Fruit fly (Drosophila melanogaster) whole organism, wandering third instar larva: Measurements from ENCODE around the gene Hsp70Ba.

Experiments used
- Abd-B ChIP-seq: fragments of >200 bp; optimal IDR thresholded peaks from 2 replicates; lab custom pipeline; 2017; ENCODE audit warnings: missing biosample characterization, missing genetic modification characterization
- CG9705 ChIP-seq: fragments of 200-800 bp; sonication (Bioruptor generic); optimal IDR thresholded peaks from 2 replicates; lab custom pipeline; 2018; ENCODE audit warnings: missing biosample characterization, mild to moderate bottlenecking, missing genetic modification characterization
- CrebA ChIP-seq: fragments of 200-800 bp; sonication (Bioruptor generic); optimal IDR thresholded peaks from 2 replicates; lab custom pipeline; 2016; ENCODE audit warnings: missing biosample characterization, mild to moderate bottlenecking, missing genetic modification characterization, borderline replicate concordance
- Dif ChIP-seq: fragments of 200-275, 200-300 bp; sonication (Bioruptor generic); optimal IDR thresholded peaks from 2 replicates; lab custom pipeline; 2018; ENCODE audit warnings: missing biosample characterization, missing genetic modification characterization; ENCODE audit not compliant: partially characterized antibody
- GATAd ChIP-seq: sonication (Bioruptor generic); optimal IDR thresholded peaks from 2 replicates; lab custom pipeline; 2016; ENCODE audit warnings: missing biosample characterization, missing genetic modification characterization
- HLH106 ChIP-seq: fragments of 200-800 bp; optimal IDR thresholded peaks from 3 replicates; lab custom pipeline; 2019; ENCODE audit warnings: missing biosample characterization, mild to moderate bottlenecking, missing genetic modification characterization, moderate library complexity
- Hnf4 ChIP-seq: fragments of 200-800 bp; sonication (Bioruptor generic); optimal IDR thresholded peaks from 2 replicates; lab custom pipeline; 2016; ENCODE audit warnings: missing biosample characterization, mild to moderate bottlenecking, missing genetic modification characterization
- Hr78 ChIP-seq: fragments of >200 bp; optimal IDR thresholded peaks from 2 replicates; lab custom pipeline; 2017; ENCODE audit warnings: missing biosample characterization, missing genetic modification characterization
- Hr83 ChIP-seq: fragments of 200-300 bp; sonication (Bioruptor generic); optimal IDR thresholded peaks from 2 replicates; lab custom pipeline; 2016; ENCODE audit warnings: missing biosample characterization, mild to moderate bottlenecking, missing genetic modification characterization, moderate library complexity; ENCODE audit not compliant: poor library complexity, severe bottlenecking
- Jra ChIP-seq: sonication (Bioruptor generic); optimal IDR thresholded peaks from 2 replicates; lab custom pipeline; 2016; ENCODE audit warnings: missing biosample characterization, missing genetic modification characterization
- Mio ChIP-seq: sonication (Bioruptor generic); optimal IDR thresholded peaks from 2 replicates; lab custom pipeline; 2016; ENCODE audit warnings: missing biosample characterization, missing genetic modification characterization
- Myc ChIP-seq: fragments of >200 bp; optimal IDR thresholded peaks from 2 replicates; lab custom pipeline; 2017
- N ChIP-seq: fragments of >200 bp; optimal IDR thresholded peaks from 2 replicates; lab custom pipeline; 2018; ENCODE audit warnings: missing biosample characterization, missing external identifiers, missing genetic modification characterization
- Rel ChIP-seq, 2 experiments: fragments of 200-800 bp; sonication (Bioruptor generic) in 1 of 2; optimal IDR thresholded peaks; 2 replicates in 1 of 2; 3 replicates in 1 of 2; lab custom pipeline; 2016 to 2019; ENCODE audit warnings: mild to moderate bottlenecking in 2 of 2, missing biosample characterization in 2 of 2, missing genetic modification characterization in 2 of 2, moderate library complexity in 1 of 2
- Sp1 ChIP-seq: fragments of 200-800 bp; sonication (Bioruptor generic); optimal IDR thresholded peaks from 3 replicates; lab custom pipeline; 2019; ENCODE audit warnings: missing biosample characterization, mild to moderate bottlenecking, missing genetic modification characterization, moderate library complexity
- Vsx2 ChIP-seq: fragments of 200-300, 225-300 bp; sonication (Bioruptor generic); optimal IDR thresholded peaks from 2 replicates; lab custom pipeline; 2018; ENCODE audit warnings: missing biosample characterization, missing genetic modification characterization; ENCODE audit not compliant: partially characterized antibody
- br ChIP-seq: fragments of 200-800 bp; sonication (Bioruptor generic); optimal IDR thresholded peaks from 2 replicates; lab custom pipeline; 2016; ENCODE audit warnings: missing biosample characterization, missing genetic modification characterization
- brk ChIP-seq: fragments of 200-800 bp; sonication (Bioruptor generic); optimal IDR thresholded peaks from 2 replicates; lab custom pipeline; 2016; ENCODE audit warnings: missing biosample characterization, mild to moderate bottlenecking, missing genetic modification characterization
- dl ChIP-seq, 2 experiments: fragments of 175-275, 200-275 bp in 1 of 2; fragments of 200-275 bp in 1 of 2; sonication (Bioruptor generic); optimal IDR thresholded peaks; lab custom pipeline; 2018; ENCODE audit warnings: mild to moderate bottlenecking in 2 of 2, missing biosample characterization in 2 of 2, missing genetic modification characterization in 2 of 2, moderate library complexity in 2 of 2; ENCODE audit not compliant: partially characterized antibody in 2 of 2, insufficient read depth in 1 of 2
- dmrt93B ChIP-seq: fragments of 200-800 bp; sonication (Bioruptor generic); optimal IDR thresholded peaks from 2 replicates; lab custom pipeline; 2018; ENCODE audit warnings: missing biosample characterization, mild to moderate bottlenecking, missing genetic modification characterization
- dsf ChIP-seq: sonication (Bioruptor generic); optimal IDR thresholded peaks from 2 replicates; lab custom pipeline; 2016; ENCODE audit warnings: missing biosample characterization, missing genetic modification characterization, borderline replicate concordance
- ey ChIP-seq: fragments of 200-800 bp; sonication (Bioruptor generic); optimal IDR thresholded peaks from 2 replicates; lab custom pipeline; 2016; ENCODE audit warnings: missing biosample characterization, missing genetic modification characterization
- foxo ChIP-seq, 2 experiments: fragments of 200-800 bp; sonication (Bioruptor generic); optimal IDR thresholded peaks; 2 replicates in 1 of 2; 3 replicates in 1 of 2; lab custom pipeline; 2016 to 2017; ENCODE audit warnings: missing biosample characterization in 2 of 2, missing genetic modification characterization in 2 of 2
- fru ChIP-seq: fragments of 200-800 bp; sonication (Bioruptor generic); optimal IDR thresholded peaks from 3 replicates; lab custom pipeline; 2016; ENCODE audit warnings: missing biosample characterization, mild to moderate bottlenecking, missing genetic modification characterization
- h ChIP-seq: fragments of 200-800 bp; sonication (Bioruptor generic); optimal IDR thresholded peaks from 3 replicates; lab custom pipeline; 2016; ENCODE audit warnings: missing biosample characterization, mild to moderate bottlenecking, missing genetic modification characterization
- jim ChIP-seq: fragments of 175-275, 200-325 bp; sonication (Bioruptor generic); optimal IDR thresholded peaks from 2 replicates; lab custom pipeline; 2016; ENCODE audit warnings: missing biosample characterization, mild to moderate bottlenecking, missing genetic modification characterization
- lola ChIP-seq: fragments of >200 bp; optimal IDR thresholded peaks from 2 replicates; lab custom pipeline; 2017; ENCODE audit warnings: missing biosample characterization, missing genetic modification characterization
- pan ChIP-seq: fragments of >200 bp; optimal IDR thresholded peaks from 2 replicates; lab custom pipeline; 2017
- psq ChIP-seq: fragments of 200-800 bp; sonication (Bioruptor generic); optimal IDR thresholded peaks from 3 replicates; lab custom pipeline; 2017; ENCODE audit warnings: missing biosample characterization, mild to moderate bottlenecking, missing genetic modification characterization, moderate library complexity
- rgr ChIP-seq: fragments of 200-800 bp; sonication (Bioruptor generic); optimal IDR thresholded peaks from 3 replicates; lab custom pipeline; 2016; ENCODE audit warnings: missing biosample characterization, mild to moderate bottlenecking, missing genetic modification characterization
- sage ChIP-seq: fragments of 200-800 bp; sonication (Bioruptor generic); optimal IDR thresholded peaks from 2 replicates; lab custom pipeline; 2016; ENCODE audit warnings: missing biosample characterization, mild to moderate bottlenecking, missing genetic modification characterization
- sv ChIP-seq: fragments of 200-800 bp; sonication (Bioruptor generic); optimal IDR thresholded peaks from 3 replicates; lab custom pipeline; 2016; ENCODE audit warnings: missing biosample characterization, missing genetic modification characterization
- woc ChIP-seq: sonication (Bioruptor generic); optimal IDR thresholded peaks from 2 replicates; lab custom pipeline; 2016; ENCODE audit warnings: missing biosample characterization, mild to moderate bottlenecking, missing genetic modification characterization

Gene Hsp70Ba

DNA sequence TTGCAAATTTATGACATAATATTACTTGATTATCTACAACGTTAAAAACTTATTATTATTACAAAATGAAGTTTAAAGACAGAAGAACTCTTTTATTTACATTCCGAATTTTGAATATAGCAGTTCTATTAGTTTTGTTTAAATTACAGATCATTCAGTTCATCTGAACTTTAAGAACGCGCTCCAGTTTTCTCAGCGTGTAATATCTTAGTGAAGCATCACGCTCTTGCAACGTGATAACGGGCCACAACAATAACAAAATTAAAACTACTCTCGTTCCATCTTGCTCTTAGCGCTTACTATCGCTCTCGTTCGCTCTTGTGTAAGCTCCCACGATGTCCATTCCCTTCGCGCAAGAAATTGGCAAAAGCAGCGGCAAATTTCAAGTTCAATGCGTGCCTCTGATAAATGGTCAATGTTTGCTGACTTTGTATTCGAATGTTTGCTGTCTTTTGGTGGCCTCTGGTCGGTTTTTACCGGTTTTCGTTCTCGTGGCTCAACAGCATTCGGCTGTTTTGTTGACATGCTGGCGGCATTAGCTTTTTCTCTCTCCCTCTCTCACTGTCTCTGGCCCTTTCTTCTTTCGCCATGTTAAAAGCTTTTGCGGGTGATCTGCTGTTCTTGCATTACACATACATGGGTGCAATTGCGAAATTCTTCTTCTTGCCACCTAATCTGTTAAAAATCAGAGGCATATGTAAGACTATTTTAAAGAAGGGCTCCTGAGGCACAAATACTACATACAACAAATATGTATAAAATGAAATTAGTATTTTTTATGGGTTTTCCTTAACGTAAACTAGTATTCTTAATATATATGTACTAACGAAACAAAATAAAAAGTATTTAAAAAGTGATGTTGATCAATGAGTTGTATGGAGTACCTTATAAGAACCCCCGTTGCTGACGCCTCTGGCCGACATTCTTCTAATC is 24.7 kb downstream of the Hsp70Ba start (continued):
- TF ChIP-seq CrebA (GFP tag; lab: Kevin White, UChicago) (no peak), fru (GFP tag; lab: Kevin White, UChicago) (peak; percentile 77), Vsx2 (GFP tag; lab: Kevin White, UChicago) (no peak), psq (GFP tag; lab: Kevin White, UChicago) (peak; percentile 72), CG9705 (GFP tag; lab: Kevin White, UChicago) (peak; percentile 45), lola (no peak), ey (GFP tag; lab: Kevin White, UChicago) (peak; percentile 68), Jra (GFP tag; lab: Kevin White, UChicago) (peak; percentile 63), Abd-B (no peak), h (GFP tag; lab: Kevin White, UChicago) (peak; percentile 90)
- TF ChIP-seq, all 38 proteins: peak for 20

dm6 chr3R:12441008-12441606 is 26.5 kb downstream of the Hsp70Ba start:
- TF ChIP-seq Dif (GFP tag; lab: Kevin White, UChicago) (peak; percentile 11), Hr83 (GFP tag; lab: Kevin White, UChicago) (peak; percentile 55), woc (GFP tag; lab: Kevin White, UChicago) (peak; percentile 19), Hnf4 (GFP tag; lab: Kevin White, UChicago) (peak; percentile 1), Rel (GFP tag; optimal IDR thresholded peaks at IDR 0.05; lab: Kevin White, UChicago) (no peak), Rel (tag; optimal IDR thresholded peaks at IDR 0.05; lab: Kevin White, UChicago) (peak; percentile 95), h (GFP tag; lab: Kevin White, UChicago) (peak; percentile 63), foxo (GFP tag; optimal IDR thresholded peaks at IDR 0.05; lab: Kevin White, UChicago) (peak in 1 of 2 experiments; percentile 16), fru (GFP tag; lab: Kevin White, UChicago) (peak; percentile 20), Sp1 (GFP tag; lab: Kevin White, UChicago) (peak; percentile 31), rgr (peak; percentile 60), brk (GFP tag; lab: Kevin White, UChicago) (no peak), dsf (GFP tag; lab: Kevin White, UChicago) (no peak), jim (no peak)
- TF ChIP-seq, all 38 proteins: peak for 10

- TF ChIP-seq lola (no peak), Myc (no peak), HLH106 (tag; lab: Kevin White, UChicago) (no peak), pan (lab: Kevin White, UChicago) (no peak), GATAd (GFP tag; lab: Kevin White, UChicago) (no peak), dsf (GFP tag; lab: Kevin White, UChicago) (peak; percentile 34), Abd-B (no peak), br (GFP tag; lab: Kevin White, UChicago) (no peak), CG9705 (GFP tag; lab: Kevin White, UChicago) (no peak), brk (GFP tag; lab: Kevin White, UChicago) (no peak), sv (no peak), ey (GFP tag; lab: Kevin White, UChicago) (no peak), foxo (GFP tag; optimal IDR thresholded peaks at IDR 0.05; lab: Kevin White, UChicago) (no peak), woc (GFP tag; lab: Kevin White, UChicago) (peak; percentile 32), Hr78 (GFP tag; lab: Kevin White, UChicago) (no peak), Hnf4 (GFP tag; lab: Kevin White, UChicago) (no peak), Dif (GFP tag; lab: Kevin White, UChicago) (no peak), Jra (GFP tag; lab: Kevin White, UChicago) (peak; percentile 34), Mio (GFP tag; lab: Kevin White, UChicago) (no peak), dl (GFP tag; optimal IDR thresholded peaks at IDR 0.05; lab: Kevin White, UChicago; ENCODE audit: insufficient read depth in 1 of 2, partially characterized antibody in 2 of 2) (no peak), Sp1 (GFP tag; lab: Kevin White, UChicago) (no peak), fru (GFP tag; lab: Kevin White, UChicago) (no peak), dmrt93B (GFP tag; lab: Kevin White, UChicago) (no peak), sage (GFP tag; lab: Kevin White, UChicago) (no peak), CrebA (GFP tag; lab: Kevin White, UChicago) (no peak), N (GFP tag; lab: Kevin White, UChicago) (no peak)
Measured at dm6 chr3R:12439401-12440143, 28.0 kb downstream of the Hsp70Ba start, which contains the start of gene Desat1. Gene Desat1 (plus strand): TSS chr3R:12439600.
